Worm (Caenorhabditis elegans): ENCODE measurements around the gene gei-1.
A peak's percentile ranks its signal among the peaks of the same experiment; 100 is the strongest.

The gei-1 gene

ce11 chrIII:3377134-3377533 lies 32.5 kb downstream of the gei-1 start:
- TF ChIP-seq dao-5 (tag; optimal IDR thresholded peaks at IDR 0.05) (no peak), W03F9.2 (tag; optimal IDR thresholded peaks at IDR 0.05) (no peak), him-1 (tag; optimal IDR thresholded peaks at IDR 0.05) (no peak)

- TF ChIP-seq W03F9.2 (tag; optimal IDR thresholded peaks at IDR 0.05) (no peak), him-1 (tag; optimal IDR thresholded peaks at IDR 0.05) (no peak), dao-5 (tag; optimal IDR thresholded peaks at IDR 0.05) (no peak)
These were observed 33.0 kb downstream of the gei-1 start for ce11 chrIII:3377700-3378099.

- TF ChIP-seq him-1 (tag; optimal IDR thresholded peaks at IDR 0.05) (no peak), W03F9.2 (tag; optimal IDR thresholded peaks at IDR 0.05) (no peak), dao-5 (tag; optimal IDR thresholded peaks at IDR 0.05) (no peak)
These were observed 37.2 kb downstream of the gei-1 start for ce11 chrIII:3381866-3382265.

- TF ChIP-seq him-1 (tag; optimal IDR thresholded peaks at IDR 0.05): no peak
- TF ChIP-seq dao-5 (tag; optimal IDR thresholded peaks at IDR 0.05): no peak
- no peak for TF ChIP-seq W03F9.2 (tag; optimal IDR thresholded peaks at IDR 0.05)
These were observed 37.8 kb downstream of the gei-1 start for ce11 chrIII:3382465-3382864.

ce11 chrIII:3389426-3390020 lies 44.9 kb downstream of the gei-1 start, which contains the start of the genes elmd-1 and hecw-1:
Gene elmd-1, plus strand, starts transcription at chrIII:3389919.
Gene hecw-1, minus strand, starts transcription at chrIII:3389970.
- TF ChIP-seq W03F9.2 (tag; optimal IDR thresholded peaks at IDR 0.05) (peak; percentile 44), dao-5 (tag; optimal IDR thresholded peaks at IDR 0.05) (no peak)

ce11 chrIII:3390144-3390543 lies 45.5 kb downstream of the gei-1 start:
- peak; percentile 54 for TF ChIP-seq W03F9.2 (tag; optimal IDR thresholded peaks at IDR 0.05)
- TF ChIP-seq dao-5 (tag; optimal IDR thresholded peaks at IDR 0.05): no peak
- no peak for TF ChIP-seq him-1 (tag; optimal IDR thresholded peaks at IDR 0.05)

- no peak for TF ChIP-seq W03F9.2 (tag; optimal IDR thresholded peaks at IDR 0.05)
- no peak for TF ChIP-seq dao-5 (tag; optimal IDR thresholded peaks at IDR 0.05)
- TF ChIP-seq him-1 (tag; optimal IDR thresholded peaks at IDR 0.05): no peak
These were observed 49.0 kb downstream of the gei-1 start, which contains the start of gene mlc-4 for ce11 chrIII:3393687-3394086. Gene mlc-4, minus strand, starts transcription at chrIII:3393787.

ce11 chrIII:3395112-3395511 lies 50.4 kb downstream of the gei-1 start:
- TF ChIP-seq him-1 (tag; optimal IDR thresholded peaks at IDR 0.05): no peak
- no peak for TF ChIP-seq dao-5 (tag; optimal IDR thresholded peaks at IDR 0.05)
- TF ChIP-seq W03F9.2 (tag; optimal IDR thresholded peaks at IDR 0.05): no peak

ce11 chrIII:3395874-3396467 lies 51.3 kb downstream of the gei-1 start, which contains the start of gene cri-3:
Gene cri-3, plus strand, starts transcription at chrIII:3396355.
- TF ChIP-seq dao-5 (tag; optimal IDR thresholded peaks at IDR 0.05) (no peak), W03F9.2 (tag; optimal IDR thresholded peaks at IDR 0.05) (no peak), him-1 (tag; optimal IDR thresholded peaks at IDR 0.05) (no peak)

ce11 chrIII:3397678-3398077 lies 53.0 kb downstream of the gei-1 start, which contains the start of gene clpf-1:
Gene clpf-1, plus strand, starts transcription at chrIII:3397743.
- no peak for TF ChIP-seq him-1 (tag; optimal IDR thresholded peaks at IDR 0.05)
- TF ChIP-seq dao-5 (tag; optimal IDR thresholded peaks at IDR 0.05): no peak
- TF ChIP-seq W03F9.2 (tag; optimal IDR thresholded peaks at IDR 0.05): no peak

ce11 chrIII:3398485-3398884 lies 53.8 kb downstream of the gei-1 start:
- no peak for TF ChIP-seq dao-5 (tag; optimal IDR thresholded peaks at IDR 0.05)
- TF ChIP-seq W03F9.2 (tag; optimal IDR thresholded peaks at IDR 0.05): peak; percentile 28

ce11 chrIII:3400444-3400843 lies 55.8 kb downstream of the gei-1 start:
- TF ChIP-seq dao-5 (tag; optimal IDR thresholded peaks at IDR 0.05) (no peak), him-1 (tag; optimal IDR thresholded peaks at IDR 0.05) (no peak), W03F9.2 (tag; optimal IDR thresholded peaks at IDR 0.05) (no peak)

- TF ChIP-seq W03F9.2 (tag; optimal IDR thresholded peaks at IDR 0.05) (peak; percentile 52), him-1 (tag; optimal IDR thresholded peaks at IDR 0.05) (no peak)
These were observed 59.8 kb downstream of the gei-1 start, which contains the start of the genes npp-9 and F59A2.5 for ce11 chrIII:3404354-3404913. Gene npp-9, minus strand, starts transcription at chrIII:3404479. Gene F59A2.5, plus strand, starts transcription at chrIII:3404863.

ce11 chrIII:3405535-3405934 lies 60.9 kb downstream of the gei-1 start, which contains the start of gene golg-4:
Gene golg-4, plus strand, starts transcription at chrIII:3405568.
- TF ChIP-seq dao-5 (tag; optimal IDR thresholded peaks at IDR 0.05) (no peak), W03F9.2 (tag; optimal IDR thresholded peaks at IDR 0.05) (no peak), him-1 (tag; optimal IDR thresholded peaks at IDR 0.05) (no peak)
